Worm (Caenorhabditis elegans): ENCODE measurements around the gene otpl-6.

DNA sequence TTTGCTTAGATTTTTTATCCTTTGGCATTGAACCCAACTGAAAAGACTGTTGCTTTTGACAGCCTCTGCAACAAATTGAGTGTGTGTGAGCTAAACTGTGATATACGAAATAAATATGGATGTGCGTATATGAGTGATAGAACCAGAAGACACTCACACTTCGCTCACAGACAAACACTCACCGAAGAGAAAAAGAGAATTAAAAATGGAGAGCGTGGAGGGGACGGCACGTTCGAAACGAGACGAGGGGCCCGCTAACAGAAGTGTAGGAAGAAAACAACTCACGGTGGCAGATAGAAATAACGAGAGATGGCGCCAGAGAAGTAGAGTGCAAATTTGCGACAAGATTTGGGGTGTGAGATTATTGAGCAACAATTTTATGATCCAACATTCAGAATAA is 7.6 kb upstream of the otpl-6 start:
- TF ChIP-seq T22C8.4 (GFP tag; IDR thresholded peaks at IDR 0.05) (no peak), klf-2 (GFP tag; conservative IDR thresholded peaks at IDR 0.05) (no peak)

Data from whole organism, midembryonic.